Fruit fly (Drosophila melanogaster): ENCODE measurements around the gene NetA.

The NetA gene

DNA sequence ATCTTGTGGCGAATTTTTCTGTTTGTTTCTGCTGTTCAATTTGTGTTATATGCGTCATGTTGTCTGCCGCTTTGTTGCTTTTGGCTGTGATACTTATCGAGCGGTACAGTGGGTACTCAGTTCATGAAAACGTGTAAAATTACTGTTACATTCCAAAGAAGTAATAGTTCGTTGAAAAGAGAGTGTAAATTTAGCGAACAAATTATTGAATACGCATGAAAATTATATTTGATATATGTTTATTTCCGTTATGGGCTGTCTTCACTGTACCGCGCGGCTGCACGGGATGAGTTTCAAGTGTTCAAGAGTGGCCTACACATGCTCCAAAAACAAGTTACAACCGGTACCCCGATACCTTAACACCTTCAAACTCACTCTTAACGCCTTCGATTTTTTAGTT is 35.4 kb upstream of the NetA start (continued):
- TF ChIP-seq CG6254 (GFP tag; optimal IDR thresholded peaks at IDR 0.05): peak; percentile 31
- TF ChIP-seq CG12236 (GFP tag; optimal IDR thresholded peaks at IDR 0.05): no peak
- no peak for TF ChIP-seq CG2202 (tag; optimal IDR thresholded peaks at IDR 0.05)
- no peak for TF ChIP-seq Dad (GFP tag; optimal IDR thresholded peaks at IDR 0.05)
- peak; percentile 63 for TF ChIP-seq kah (GFP tag; optimal IDR thresholded peaks at IDR 0.05)
- TF ChIP-seq CG16815 (GFP tag; optimal IDR thresholded peaks at IDR 0.05): peak; percentile 17
- peak; percentile 46; the same call in 1 of the 2 replicates for TF ChIP-seq E2f2 (GFP tag; IDR thresholded peaks at IDR 0.05)
- TF ChIP-seq wor (GFP tag; IDR thresholded peaks at IDR 0.05): peak; percentile 52; the same call in 1 of the 2 replicates
- TF ChIP-seq da (GFP tag; optimal IDR thresholded peaks at IDR 0.05): no peak
- peak; percentile 37 for TF ChIP-seq Vsx1 (GFP tag; optimal IDR thresholded peaks at IDR 0.05)
- TF ChIP-seq bbx (GFP tag; IDR thresholded peaks at IDR 0.05; ENCODE audit: partially characterized antibody): no peak
- TF ChIP-seq CG13775 (GFP tag; optimal IDR thresholded peaks at IDR 0.05): peak; percentile 1
- 0 out of 3 replicates have a peak, but pooled peaks have one; percentile 15 for TF ChIP-seq Dbx (GFP tag; IDR thresholded peaks at IDR 0.05)
- TF ChIP-seq NFAT (GFP tag; IDR thresholded peaks at IDR 0.05): no peak
- TF ChIP-seq CG3847 (GFP tag; IDR thresholded peaks at IDR 0.05): 0 out of 2 replicates have a peak, but pooled peaks have one; percentile 56
- peak; percentile 38; the same call in 1 of the 2 replicates for TF ChIP-seq dimm (GFP tag; IDR thresholded peaks at IDR 0.05)
- TF ChIP-seq CG4854 (GFP tag; optimal IDR thresholded peaks at IDR 0.05): peak; percentile 36
- no peak for TF ChIP-seq cad (GFP tag; optimal IDR thresholded peaks at IDR 0.05)
- no peak for TF ChIP-seq cg (GFP tag; optimal IDR thresholded peaks at IDR 0.05)
- TF ChIP-seq ash1 (GFP tag; optimal IDR thresholded peaks at IDR 0.05): no peak
- TF ChIP-seq Hr51 (GFP tag; optimal IDR thresholded peaks at IDR 0.05): peak in 1 of 2 experiments; percentile 86
- TF ChIP-seq Max (GFP tag; optimal IDR thresholded peaks at IDR 0.05): peak; percentile 42
- TF ChIP-seq CG4730 (GFP tag; IDR thresholded peaks at IDR 0.05): peak; percentile 54
- peak; percentile 51 for TF ChIP-seq Meics (GFP tag; optimal IDR thresholded peaks at IDR 0.05)
- no peak for TF ChIP-seq amos (GFP tag; IDR thresholded peaks at IDR 0.05; ENCODE audit: partially characterized antibody)
- TF ChIP-seq CG1529 (GFP tag; optimal IDR thresholded peaks at IDR 0.05): peak; percentile 37
- no peak for TF ChIP-seq CG12744 (GFP tag; optimal IDR thresholded peaks at IDR 0.05)
- peak; percentile 53 for TF ChIP-seq CG17802 (tag; optimal IDR thresholded peaks at IDR 0.05)
- TF ChIP-seq CG5245 (GFP tag; optimal IDR thresholded peaks at IDR 0.05): peak; percentile 74
- TF ChIP-seq rib (GFP tag; IDR thresholded peaks at IDR 0.05): no peak
- no peak for TF ChIP-seq p53 (GFP tag; optimal IDR thresholded peaks at IDR 0.05)
- peak; percentile 66 for TF ChIP-seq nerfin-1 (tag; optimal IDR thresholded peaks at IDR 0.05)
- no peak for TF ChIP-seq dan (GFP tag; IDR thresholded peaks at IDR 0.05)
- TF ChIP-seq ken (GFP tag; IDR thresholded peaks at IDR 0.05): peak; percentile 72
- TF ChIP-seq MTF-1 (GFP tag; optimal IDR thresholded peaks at IDR 0.05; ENCODE audit: borderline replicate concordance): peak; percentile 34
- no peak for TF ChIP-seq sna (GFP tag; IDR thresholded peaks at IDR 0.05; ENCODE audit: partially characterized antibody)
- no peak for TF ChIP-seq sd (tag; optimal IDR thresholded peaks at IDR 0.05)
- no peak for TF ChIP-seq HLH54F (GFP tag; optimal IDR thresholded peaks at IDR 0.05)
- TF ChIP-seq NfI (GFP tag; optimal IDR thresholded peaks at IDR 0.05): peak; percentile 67
- TF ChIP-seq hth (optimal IDR thresholded peaks at IDR 0.05): no peak
- TF ChIP-seq eve (GFP tag; optimal IDR thresholded peaks at IDR 0.05): peak in 1 of 2 experiments; percentile 89
- TF ChIP-seq CG10274 (GFP tag; optimal IDR thresholded peaks at IDR 0.05): no peak
- peak; percentile 10 for TF ChIP-seq Deaf1 (tag; optimal IDR thresholded peaks at IDR 0.05)
- TF ChIP-seq CG14965 (GFP tag; optimal IDR thresholded peaks at IDR 0.05; ENCODE audit: borderline replicate concordance): no peak
- no peak for TF ChIP-seq HmgD (GFP tag; optimal IDR thresholded peaks at IDR 0.05)
- TF ChIP-seq zfh1 (GFP tag; IDR thresholded peaks at IDR 0.05): peak; percentile 78
- peak; percentile 47 for TF ChIP-seq CG3407 (GFP tag; optimal IDR thresholded peaks at IDR 0.05)
- peak; percentile 70 for TF ChIP-seq CG17361 (GFP tag; IDR thresholded peaks at IDR 0.05)
- TF ChIP-seq Asciz (GFP tag; optimal IDR thresholded peaks at IDR 0.05): peak; percentile 54
- TF ChIP-seq CG7928 (GFP tag; optimal IDR thresholded peaks at IDR 0.05): no peak
- peak; percentile 63 for TF ChIP-seq CG13296 (GFP tag; optimal IDR thresholded peaks at IDR 0.05)
